Worm (Caenorhabditis elegans): ENCODE measurements around the gene srw-6.

The srw-6 gene

DNA sequence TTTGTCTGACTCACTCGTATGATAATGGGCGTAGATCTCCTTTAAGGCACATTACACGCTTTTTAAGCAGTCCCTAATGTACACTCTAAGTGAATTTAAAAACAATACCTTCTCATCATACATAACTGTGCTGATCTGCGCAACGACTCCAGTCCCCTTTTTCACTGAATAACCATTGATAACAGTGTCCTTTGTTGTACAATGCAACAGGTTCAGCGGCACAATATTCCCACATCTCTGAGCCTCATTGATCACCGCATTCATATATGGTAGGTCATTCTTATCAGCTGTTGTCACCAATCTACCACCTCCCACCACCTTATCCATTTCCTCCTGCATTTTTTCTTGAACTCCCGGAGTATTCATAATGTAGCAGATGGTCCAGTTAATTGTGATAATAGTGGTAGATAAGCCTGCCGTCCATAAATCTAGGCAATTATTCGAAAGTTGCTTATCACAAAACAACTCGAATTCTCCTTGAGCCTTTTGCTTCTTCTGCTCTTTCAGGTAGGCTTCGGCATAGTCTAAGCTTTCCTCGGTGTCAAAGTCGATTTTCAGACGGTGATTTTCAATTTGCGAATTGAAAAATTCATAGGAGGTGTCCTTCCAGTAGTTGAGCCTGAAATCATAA is 6.5 kb upstream of the srw-6 start:
- TF ChIP-seq C16A3.4 (tag; optimal IDR thresholded peaks at IDR 0.05) (no peak), efl-1 (optimal IDR thresholded peaks at IDR 0.05) (no peak), efl-1 (GFP tag; optimal IDR thresholded peaks at IDR 0.05 in 1 of 2) (peak in 1 of 2 experiments; percentile 24)

DNA sequence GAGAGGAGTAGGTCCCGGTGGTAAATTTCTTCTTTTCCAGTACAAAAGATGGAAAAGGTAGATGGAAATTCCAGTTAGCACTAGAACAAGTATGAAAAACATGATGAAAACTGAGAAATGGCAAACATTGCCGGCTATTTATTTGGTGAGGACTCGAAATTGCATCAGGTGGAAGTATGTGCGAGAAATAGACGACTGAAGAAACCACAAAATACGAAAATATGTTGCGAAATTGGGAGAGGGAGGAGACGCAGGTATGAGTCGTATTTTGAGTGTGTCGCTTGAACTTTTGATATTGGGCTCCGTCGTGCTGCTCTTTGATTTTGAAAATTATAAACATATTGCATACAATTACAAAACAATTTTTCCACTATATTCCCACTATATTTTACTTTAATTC is 5.1 kb upstream of the srw-6 start, which contains the start of gene cyp-33C8:
TSS of gene cyp-33C8 (minus strand) at position 200 of the 400 bp plus-strand sequence.
- no peak for TF ChIP-seq pag-3 (tag; optimal IDR thresholded peaks at IDR 0.05; ENCODE audit: borderline replicate concordance, insufficient read depth)
- TF ChIP-seq nhr-90 (tag; optimal IDR thresholded peaks at IDR 0.05; ENCODE audit: poor library complexity) = no peak
- no peak for TF ChIP-seq snu-23 (GFP tag; optimal IDR thresholded peaks at IDR 0.05)
- TF ChIP-seq lsy-2 (tag; optimal IDR thresholded peaks at IDR 0.05) = no peak
- TF ChIP-seq hlh-4 (tag; optimal IDR thresholded peaks at IDR 0.05) = no peak
- 0 out of 2 replicates have a peak, but pooled peaks have one; percentile 6 for TF ChIP-seq isw-1 (GFP tag; IDR thresholded peaks at IDR 0.05)
- no peak for TF ChIP-seq ceh-90 (tag; optimal IDR thresholded peaks at IDR 0.05)
- no peak for TF ChIP-seq nhr-76 (tag; optimal IDR thresholded peaks at IDR 0.05)
- TF ChIP-seq lin-35 (GFP tag; optimal IDR thresholded peaks at IDR 0.05) = peak in 1 of 2 experiments; percentile 43
- TF ChIP-seq unc-98 (GFP tag; IDR thresholded peaks at IDR 0.05) = no peak
- no peak for TF ChIP-seq lin-39 (tag; optimal IDR thresholded peaks at IDR 0.05)
- TF ChIP-seq egl-13 (tag; optimal IDR thresholded peaks at IDR 0.05) = no peak
- no peak for TF ChIP-seq Y116A8C.19 (tag; optimal IDR thresholded peaks at IDR 0.05; ENCODE audit: borderline replicate concordance)
- TF ChIP-seq rnt-1 (tag; optimal IDR thresholded peaks at IDR 0.05) = peak; percentile 89
- no peak for TF ChIP-seq egl-27 (tag; optimal IDR thresholded peaks at IDR 0.05)
- no peak for TF ChIP-seq ceh-88 (GFP tag; IDR thresholded peaks at IDR 0.05)
- TF ChIP-seq snpc-4 (tag; optimal IDR thresholded peaks at IDR 0.05) = no peak
- no peak for TF ChIP-seq hlh-17 (GFP tag; optimal IDR thresholded peaks at IDR 0.05; ENCODE audit: borderline replicate concordance)
- no peak for TF ChIP-seq aly-2 (tag; optimal IDR thresholded peaks at IDR 0.05)
- TF ChIP-seq jun-1 (tag; optimal IDR thresholded peaks at IDR 0.05) = peak; percentile 57
- no peak for TF ChIP-seq mab-9 (GFP tag; IDR thresholded peaks at IDR 0.05)
- no peak for TF ChIP-seq lin-15B (tag; optimal IDR thresholded peaks at IDR 0.05)
- peak; percentile 47 for TF ChIP-seq nhr-11 (tag; optimal IDR thresholded peaks at IDR 0.05)
- no peak for TF ChIP-seq irx-1 (tag; optimal IDR thresholded peaks at IDR 0.05)
- no peak for TF ChIP-seq swsn-7 (tag; optimal IDR thresholded peaks at IDR 0.05)
- peak; percentile 67 for TF ChIP-seq nhr-71 (tag; optimal IDR thresholded peaks at IDR 0.05)
- TF ChIP-seq pqm-1 (tag; optimal IDR thresholded peaks at IDR 0.05) = no peak
- no peak for TF ChIP-seq fkh-10 (GFP tag; optimal IDR thresholded peaks at IDR 0.05)
- TF ChIP-seq lin-13 (GFP tag; optimal IDR thresholded peaks at IDR 0.05) = no peak
- no peak for TF ChIP-seq alr-1 (tag; optimal IDR thresholded peaks at IDR 0.05; ENCODE audit: borderline replicate concordance)
- no peak for TF ChIP-seq unc-30 (tag; optimal IDR thresholded peaks at IDR 0.05)
- TF ChIP-seq xbp-1 (tag; optimal IDR thresholded peaks at IDR 0.05) = no peak
- no peak for TF ChIP-seq blmp-1 (tag; optimal IDR thresholded peaks at IDR 0.05)
- no peak for TF ChIP-seq ztf-11 (tag; optimal IDR thresholded peaks at IDR 0.05)
- no peak for TF ChIP-seq tlp-1 (tag; optimal IDR thresholded peaks at IDR 0.05)
- TF ChIP-seq mef-2 (tag; optimal IDR thresholded peaks at IDR 0.05) = no peak
- TF ChIP-seq nhr-19 (GFP tag; conservative IDR thresholded peaks at IDR 0.05) = peak; percentile 24; the same call in 1 of the 2 replicates
- no peak for TF ChIP-seq sox-4 (tag; optimal IDR thresholded peaks at IDR 0.05)
- TF ChIP-seq fos-1 (tag; optimal IDR thresholded peaks at IDR 0.05) = no peak
- no peak for TF ChIP-seq nhr-47 (tag; optimal IDR thresholded peaks at IDR 0.05)
- peak; percentile 59 for TF ChIP-seq zip-4 (GFP tag; optimal IDR thresholded peaks at IDR 0.05)
- no peak for TF ChIP-seq ztf-4 (tag; optimal IDR thresholded peaks at IDR 0.05)
- no peak for TF ChIP-seq unc-130 (tag; optimal IDR thresholded peaks at IDR 0.05)
- peak; percentile 22 for TF ChIP-seq nhr-85 (tag)
- no peak for TF ChIP-seq nhr-28 (tag; optimal IDR thresholded peaks at IDR 0.05)
- no peak for TF ChIP-seq ces-1 (GFP tag; optimal IDR thresholded peaks at IDR 0.05)
- no peak for TF ChIP-seq unc-62 (GFP tag; optimal IDR thresholded peaks at IDR 0.05)
- TF ChIP-seq nhr-84 (tag; optimal IDR thresholded peaks at IDR 0.05) = no peak
- TF ChIP-seq fkh-4 (tag; optimal IDR thresholded peaks at IDR 0.05; ENCODE audit: borderline replicate concordance) = no peak
